Worm (Caenorhabditis elegans): ENCODE results near the gene col-140.

Gene col-140

ce11 chrV:5845162-5845561 lies 8.5 kb upstream of the col-140 start:
- TF ChIP-seq nhr-11 (tag; optimal IDR thresholded peaks at IDR 0.05) = no peak
- no peak for TF ChIP-seq eor-1 (tag; optimal IDR thresholded peaks at IDR 0.05)
- no peak for TF ChIP-seq R02D3.7 (tag; optimal IDR thresholded peaks at IDR 0.05)
- no peak for TF ChIP-seq egl-27 (tag; optimal IDR thresholded peaks at IDR 0.05)
- TF ChIP-seq snpc-4 (tag; optimal IDR thresholded peaks at IDR 0.05) = peak; percentile 19
- TF ChIP-seq ceh-9 (tag; optimal IDR thresholded peaks at IDR 0.05) = no peak
- no peak for TF ChIP-seq fos-1 (tag; optimal IDR thresholded peaks at IDR 0.05)
- no peak for TF ChIP-seq hmg-11 (tag; optimal IDR thresholded peaks at IDR 0.05)
- TF ChIP-seq nhr-25 (tag; optimal IDR thresholded peaks at IDR 0.05) = peak; percentile 14
- no peak for TF ChIP-seq ceh-82 (tag; optimal IDR thresholded peaks at IDR 0.05)
- TF ChIP-seq nfya-1 (tag; optimal IDR thresholded peaks at IDR 0.05; ENCODE audit: insufficient read depth) = no peak
- no peak for TF ChIP-seq ceh-16 (tag; optimal IDR thresholded peaks at IDR 0.05)
- TF ChIP-seq skn-1 (tag; optimal IDR thresholded peaks at IDR 0.05) = no peak
- TF ChIP-seq lsy-12 (tag; optimal IDR thresholded peaks at IDR 0.05) = peak; percentile 13
- no peak for TF ChIP-seq nhr-28 (tag; optimal IDR thresholded peaks at IDR 0.05)
- no peak for TF ChIP-seq ztf-11 (tag; optimal IDR thresholded peaks at IDR 0.05)
- TF ChIP-seq nhr-23 (tag; optimal IDR thresholded peaks at IDR 0.05) = peak; percentile 11

- TF ChIP-seq elt-3 (tag; optimal IDR thresholded peaks at IDR 0.05) (no peak), aly-2 (tag; optimal IDR thresholded peaks at IDR 0.05) (no peak), ceh-16 (tag; optimal IDR thresholded peaks at IDR 0.05) (no peak), skn-1 (tag; optimal IDR thresholded peaks at IDR 0.05) (no peak), mml-1 (tag; optimal IDR thresholded peaks at IDR 0.05) (peak; percentile 2), lsy-12 (tag; optimal IDR thresholded peaks at IDR 0.05) (no peak), nhr-25 (tag; optimal IDR thresholded peaks at IDR 0.05) (peak; percentile 97), ceh-28 (tag; optimal IDR thresholded peaks at IDR 0.05) (no peak), egl-5 (tag; optimal IDR thresholded peaks at IDR 0.05) (peak; percentile 70), nfya-1 (tag; optimal IDR thresholded peaks at IDR 0.05; ENCODE audit: insufficient read depth) (peak; percentile 72), ZK546.5 (tag; optimal IDR thresholded peaks at IDR 0.05) (no peak), daf-12 (tag; optimal IDR thresholded peaks at IDR 0.05) (no peak), R02D3.7 (tag; optimal IDR thresholded peaks at IDR 0.05) (no peak), hmg-11 (tag; optimal IDR thresholded peaks at IDR 0.05) (no peak), eor-1 (tag; optimal IDR thresholded peaks at IDR 0.05) (no peak), nhr-12 (tag; optimal IDR thresholded peaks at IDR 0.05) (no peak), nhr-43 (tag; optimal IDR thresholded peaks at IDR 0.05; ENCODE audit: poor library complexity, severe bottlenecking) (peak; percentile 93), nhr-237 (tag; optimal IDR thresholded peaks at IDR 0.05) (no peak), mdl-1 (tag; optimal IDR thresholded peaks at IDR 0.05) (peak; percentile 67), nhr-23 (tag; optimal IDR thresholded peaks at IDR 0.05) (peak; percentile 82), nhr-11 (tag; optimal IDR thresholded peaks at IDR 0.05) (no peak), fkh-2 (tag; optimal IDR thresholded peaks at IDR 0.05) (no peak), unc-62 (GFP tag; optimal IDR thresholded peaks at IDR 0.05) (no peak), lin-15B (tag; optimal IDR thresholded peaks at IDR 0.05) (no peak), ama-1 (optimal IDR thresholded peaks at IDR 0.05) (peak; percentile 63), ceh-82 (tag; optimal IDR thresholded peaks at IDR 0.05) (no peak), nhr-76 (tag; optimal IDR thresholded peaks at IDR 0.05) (no peak), nhr-77 (tag; optimal IDR thresholded peaks at IDR 0.05) (no peak), elt-2 (tag; optimal IDR thresholded peaks at IDR 0.05) (peak; percentile 47), pha-4 (tag; optimal IDR thresholded peaks at IDR 0.05) (peak; percentile 84), fos-1 (tag; optimal IDR thresholded peaks at IDR 0.05) (no peak), ztf-11 (tag; optimal IDR thresholded peaks at IDR 0.05) (no peak), jun-1 (tag; optimal IDR thresholded peaks at IDR 0.05) (peak; percentile 86), ztf-4 (tag; optimal IDR thresholded peaks at IDR 0.05) (peak; percentile 80), egl-27 (tag; optimal IDR thresholded peaks at IDR 0.05) (no peak), pqm-1 (tag; optimal IDR thresholded peaks at IDR 0.05) (peak; percentile 67), nhr-28 (tag; optimal IDR thresholded peaks at IDR 0.05) (no peak), tbx-2 (tag; optimal IDR thresholded peaks at IDR 0.05) (peak; percentile 14), nhr-67 (tag; optimal IDR thresholded peaks at IDR 0.05) (no peak), elt-1 (tag; optimal IDR thresholded peaks at IDR 0.05) (peak; percentile 42), fkh-10 (GFP tag; optimal IDR thresholded peaks at IDR 0.05) (no peak), sea-2 (GFP tag; optimal IDR thresholded peaks at IDR 0.05) (no peak), snpc-4 (tag; optimal IDR thresholded peaks at IDR 0.05) (no peak), lin-39 (tag; optimal IDR thresholded peaks at IDR 0.05) (no peak), zag-1 (tag; optimal IDR thresholded peaks at IDR 0.05) (no peak), unc-39 (tag; optimal IDR thresholded peaks at IDR 0.05) (no peak), ceh-9 (tag; optimal IDR thresholded peaks at IDR 0.05) (no peak)
Observed at ce11 chrV:5844349-5844760, 7.7 kb upstream of the col-140 start.

All from whole organism, L3 larva.